Fruit fly (Drosophila melanogaster) whole organism, embryonic: ENCODE data around the gene CG5516.

Experiments used
- BEAF-32 ChIP-seq: fragments of 200-800 bp; sonication (Bioruptor generic); optimal IDR thresholded peaks from 3 replicates; lab custom pipeline; 2017; ENCODE audit warnings: missing biosample characterization, missing genetic modification characterization, mild to moderate bottlenecking, moderate library complexity, missing genetic modification reagents
- CG10267 ChIP-seq: fragments of 200-800 bp; sonication (Bioruptor generic); optimal IDR thresholded peaks from 2 replicates; lab custom pipeline; 2018; ENCODE audit warnings: missing biosample characterization, mild to moderate bottlenecking, missing genetic modification characterization, moderate library complexity
- CG12155 ChIP-seq: fragments of 200-800 bp; sonication (Bioruptor generic); optimal IDR thresholded peaks from 3 replicates; lab custom pipeline; 2016; ENCODE audit warnings: missing biosample characterization, missing genetic modification characterization
- CG1233 ChIP-seq: fragments of 200-800 bp; sonication (Bioruptor generic); optimal IDR thresholded peaks from 4 replicates; lab custom pipeline; 2018; ENCODE audit warnings: missing biosample characterization, mild to moderate bottlenecking, missing genetic modification characterization
- CG12744 ChIP-seq: fragments of 200-800 bp; sonication (Bioruptor generic); optimal IDR thresholded peaks from 2 replicates; lab custom pipeline; 2016; ENCODE audit warnings: missing biosample characterization, missing genetic modification characterization
- CG1603 ChIP-seq: fragments of 200-800 bp; sonication (Bioruptor generic); optimal IDR thresholded peaks from 2 replicates; lab custom pipeline; 2019; ENCODE audit warnings: missing biosample characterization, mild to moderate bottlenecking, missing genetic modification characterization, moderate library complexity
- CG2116 ChIP-seq: fragments of 200-800 bp; sonication (Bioruptor generic); optimal IDR thresholded peaks from 3 replicates; lab custom pipeline; 2018; ENCODE audit warnings: missing biosample characterization, mild to moderate bottlenecking, missing genetic modification characterization
- CG2120 ChIP-seq: fragments of 200-800 bp; sonication (Bioruptor generic); optimal IDR thresholded peaks from 3 replicates; lab custom pipeline; 2016; ENCODE audit warnings: missing biosample characterization, missing genetic modification characterization
- CG34376 ChIP-seq: fragments of 200-800 bp; sonication (Bioruptor generic); optimal IDR thresholded peaks from 2 replicates; lab custom pipeline; 2018; ENCODE audit warnings: missing biosample characterization, mild to moderate bottlenecking, missing genetic modification characterization
- CG3995 ChIP-seq: fragments of 200-800 bp; sonication (Bioruptor generic); optimal IDR thresholded peaks from 3 replicates; lab custom pipeline; 2016; ENCODE audit warnings: missing biosample characterization, missing genetic modification characterization
- CG4617 ChIP-seq: fragments of 200-800 bp; sonication (Bioruptor generic); optimal IDR thresholded peaks from 3 replicates; lab custom pipeline; 2016; ENCODE audit warnings: missing biosample characterization, missing genetic modification characterization, borderline replicate concordance
- CG6791 ChIP-seq: fragments of 200-800 bp; sonication (Bioruptor generic); IDR thresholded peaks from 3 replicates; pipeline ENCODE4 v1.3.6; 2022; ENCODE audit warnings: missing biosample characterization, missing genetic modification characterization; ENCODE audit not compliant: partially characterized antibody
- CG7786 ChIP-seq: fragments of 200-800 bp; sonication (Bioruptor generic); optimal IDR thresholded peaks from 2 replicates; lab custom pipeline; 2016; ENCODE audit warnings: missing biosample characterization, missing genetic modification characterization
- CG8281 ChIP-seq: fragments of 200-800 bp; sonication (Bioruptor generic); optimal IDR thresholded peaks from 2 replicates; lab custom pipeline; 2018; ENCODE audit warnings: missing biosample characterization, mild to moderate bottlenecking, missing genetic modification characterization, moderate library complexity
- CHES-1-like ChIP-seq: fragments of 200-800 bp; sonication (Bioruptor generic); optimal IDR thresholded peaks from 2 replicates; lab custom pipeline; 2016; ENCODE audit warnings: missing biosample characterization, missing genetic modification characterization
- Dll ChIP-seq: fragments of 200-800 bp; sonication (Bioruptor generic); IDR thresholded peaks from 4 replicates; pipeline ENCODE4 v1.3.6; 2022; ENCODE audit warnings: missing biosample characterization, missing genetic modification characterization; ENCODE audit not compliant: partially characterized antibody
- Dp ChIP-seq: fragments of 200-800 bp; sonication (Bioruptor generic); optimal IDR thresholded peaks from 2 replicates; lab custom pipeline; 2018; ENCODE audit warnings: missing biosample characterization, mild to moderate bottlenecking, missing genetic modification characterization, moderate library complexity
- Ets97D ChIP-seq: fragments of 200-800 bp; sonication (Bioruptor generic); optimal IDR thresholded peaks from 3 replicates; lab custom pipeline; 2016; ENCODE audit warnings: missing biosample characterization, missing genetic modification characterization
- H2.0 ChIP-seq: fragments of 200-800 bp; sonication (Bioruptor generic); IDR thresholded peaks from 2 replicates; pipeline ENCODE4 v1.3.6; 2022; ENCODE audit warnings: missing biosample characterization, missing genetic modification characterization
- HLH54F ChIP-seq: fragments of 200-800 bp; sonication (Bioruptor generic); optimal IDR thresholded peaks from 3 replicates; lab custom pipeline; 2016; ENCODE audit warnings: missing biosample characterization, missing genetic modification characterization
- HmgD ChIP-seq: fragments of 200-800 bp; sonication (Bioruptor generic); optimal IDR thresholded peaks from 3 replicates; lab custom pipeline; 2016; ENCODE audit warnings: missing biosample characterization, missing genetic modification characterization
- HmgZ ChIP-seq: fragments of 200-800 bp; sonication (Bioruptor generic); optimal IDR thresholded peaks from 2 replicates; lab custom pipeline; 2018; ENCODE audit warnings: missing biosample characterization, mild to moderate bottlenecking, missing genetic modification characterization
- MESR4 ChIP-seq: fragments of 200-800 bp; sonication (Bioruptor generic); optimal IDR thresholded peaks from 2 replicates; lab custom pipeline; 2018; ENCODE audit warnings: missing biosample characterization, mild to moderate bottlenecking, missing genetic modification characterization, moderate library complexity
- Oaz ChIP-seq: fragments of 200-800 bp; sonication (Bioruptor generic); IDR thresholded peaks from 2 replicates; pipeline ENCODE4 v1.3.6; 2022; ENCODE audit warnings: missing biosample characterization, missing genetic modification characterization
- Side ChIP-seq: fragments of 200-800 bp; sonication (Bioruptor generic); optimal IDR thresholded peaks from 2 replicates; lab custom pipeline; 2016; ENCODE audit warnings: missing biosample characterization, missing genetic modification characterization
- Vsx1 ChIP-seq: fragments of 200-800 bp; sonication (Bioruptor generic); optimal IDR thresholded peaks from 2 replicates; lab custom pipeline; 2017; ENCODE audit warnings: missing biosample characterization, mild to moderate bottlenecking, missing genetic modification characterization, missing genetic modification reagents
- Xbp1 ChIP-seq: fragments of 200-800 bp; sonication (Bioruptor generic); optimal IDR thresholded peaks from 3 replicates; lab custom pipeline; 2016; ENCODE audit warnings: missing biosample characterization, mild to moderate bottlenecking, missing genetic modification characterization
- YL-1 ChIP-seq: fragments of 200-800 bp; sonication (Bioruptor generic); optimal IDR thresholded peaks from 3 replicates; lab custom pipeline; 2017; ENCODE audit warnings: missing biosample characterization, mild to moderate bottlenecking, missing genetic modification characterization
- chn ChIP-seq: fragments of 200-800 bp; sonication (Bioruptor generic); optimal IDR thresholded peaks from 2 replicates; lab custom pipeline; 2016; ENCODE audit warnings: missing biosample characterization, missing genetic modification characterization
- corto ChIP-seq: fragments of 200-800 bp; sonication (Bioruptor generic); optimal IDR thresholded peaks from 2 replicates; lab custom pipeline; 2016; ENCODE audit warnings: missing biosample characterization, mild to moderate bottlenecking, missing genetic modification characterization, moderate library complexity
- crc ChIP-seq: fragments of 200-800 bp; sonication (Bioruptor generic); optimal IDR thresholded peaks from 2 replicates; lab custom pipeline; 2016; ENCODE audit warnings: missing biosample characterization, missing genetic modification characterization
- dpn ChIP-seq, 2 experiments: fragments of 200-800 bp; sonication (Bioruptor generic); optimal IDR thresholded peaks; 3 replicates each; lab custom pipeline; 2016; ENCODE audit warnings: missing biosample characterization in 2 of 2, missing genetic modification characterization in 2 of 2
- esg ChIP-seq: fragments of 200-800 bp; sonication (Bioruptor generic); conservative IDR thresholded peaks from 2 replicates; pipeline ENCODE4 v1.3.6; 2022; ENCODE audit warnings: missing biosample characterization, missing genetic modification characterization
- hb ChIP-seq: fragments of 200-800 bp; sonication (Bioruptor generic); IDR thresholded peaks from 3 replicates; pipeline ENCODE4 v1.3.6; 2022; ENCODE audit warnings: missing biosample characterization, missing genetic modification characterization; ENCODE audit not compliant: partially characterized antibody
- hbn ChIP-seq: fragments of 200-800 bp; sonication (Bioruptor generic); IDR thresholded peaks from 2 replicates; pipeline ENCODE4 v1.3.6; 2022; ENCODE audit warnings: missing biosample characterization, missing genetic modification characterization; ENCODE audit not compliant: partially characterized antibody
- ind ChIP-seq: fragments of 200-800 bp; sonication (Bioruptor generic); optimal IDR thresholded peaks from 3 replicates; lab custom pipeline; 2016; ENCODE audit warnings: missing biosample characterization, missing genetic modification characterization
- kay ChIP-seq: fragments of 200-800 bp; sonication (Bioruptor generic); optimal IDR thresholded peaks from 2 replicates; lab custom pipeline; 2016; ENCODE audit warnings: missing biosample characterization, missing genetic modification characterization
- lilli ChIP-seq: fragments of 200-800 bp; sonication (Bioruptor generic); optimal IDR thresholded peaks from 3 replicates; lab custom pipeline; 2016; ENCODE audit warnings: missing biosample characterization, missing genetic modification characterization
- nerfin-2 ChIP-seq: fragments of 200-800 bp; sonication (Bioruptor generic); IDR thresholded peaks from 2 replicates; pipeline ENCODE4 v1.3.6; 2022; ENCODE audit warnings: missing biosample characterization, missing genetic modification characterization; ENCODE audit not compliant: partially characterized antibody
- otp ChIP-seq: fragments of 200-800 bp; sonication (Bioruptor generic); IDR thresholded peaks from 3 replicates; pipeline ENCODE4, ENCODE4 v1.3.6; 2022; ENCODE audit warnings: missing biosample characterization, missing genetic modification characterization
- pzg ChIP-seq: fragments of 200-800 bp; sonication (Bioruptor generic); optimal IDR thresholded peaks from 3 replicates; lab custom pipeline; 2018; ENCODE audit warnings: missing biosample characterization, mild to moderate bottlenecking, missing genetic modification characterization, moderate library complexity
- ranshi ChIP-seq: fragments of 200-800 bp; sonication (Bioruptor generic); IDR thresholded peaks from 2 replicates; pipeline ENCODE4 v1.3.6; 2022; ENCODE audit warnings: missing biosample characterization, missing genetic modification characterization
- row ChIP-seq: fragments of 200-800 bp; sonication (Bioruptor generic); IDR thresholded peaks from 3 replicates; pipeline ENCODE4 v1.3.6; 2022; ENCODE audit warnings: missing biosample characterization, missing genetic modification characterization
- sna ChIP-seq: fragments of 200-800 bp; sonication (Bioruptor generic); IDR thresholded peaks from 2 replicates; pipeline ENCODE4 v1.3.6; 2022; ENCODE audit warnings: missing biosample characterization, missing genetic modification characterization; ENCODE audit not compliant: partially characterized antibody
- tll ChIP-seq, 2 experiments: fragments of 200-800 bp in 1 of 2; fragments of >200 bp in 1 of 2; sonication (Bioruptor generic) in 1 of 2; optimal IDR thresholded peaks; 2 replicates each; lab custom pipeline; 2017 to 2019; ENCODE audit warnings: missing biosample characterization in 2 of 2, missing genetic modification characterization in 2 of 2, mild to moderate bottlenecking in 1 of 2, moderate library complexity in 1 of 2
- trem ChIP-seq: fragments of 200-800 bp; optimal IDR thresholded peaks from 3 replicates; lab custom pipeline; 2019; ENCODE audit warnings: missing biosample characterization, mild to moderate bottlenecking, missing genetic modification characterization, moderate library complexity
- z ChIP-seq: fragments of 200-800 bp; sonication (Bioruptor generic); IDR thresholded peaks from 3 replicates; pipeline ENCODE4 v1.3.6; 2022; ENCODE audit warnings: missing biosample characterization, missing genetic modification characterization
- zen ChIP-seq: fragments of 200-800 bp; sonication (Bioruptor generic); optimal IDR thresholded peaks from 3 replicates; lab custom pipeline; 2018; ENCODE audit warnings: missing biosample characterization, mild to moderate bottlenecking, missing genetic modification characterization, moderate library complexity

CG5516 gene

DNA sequence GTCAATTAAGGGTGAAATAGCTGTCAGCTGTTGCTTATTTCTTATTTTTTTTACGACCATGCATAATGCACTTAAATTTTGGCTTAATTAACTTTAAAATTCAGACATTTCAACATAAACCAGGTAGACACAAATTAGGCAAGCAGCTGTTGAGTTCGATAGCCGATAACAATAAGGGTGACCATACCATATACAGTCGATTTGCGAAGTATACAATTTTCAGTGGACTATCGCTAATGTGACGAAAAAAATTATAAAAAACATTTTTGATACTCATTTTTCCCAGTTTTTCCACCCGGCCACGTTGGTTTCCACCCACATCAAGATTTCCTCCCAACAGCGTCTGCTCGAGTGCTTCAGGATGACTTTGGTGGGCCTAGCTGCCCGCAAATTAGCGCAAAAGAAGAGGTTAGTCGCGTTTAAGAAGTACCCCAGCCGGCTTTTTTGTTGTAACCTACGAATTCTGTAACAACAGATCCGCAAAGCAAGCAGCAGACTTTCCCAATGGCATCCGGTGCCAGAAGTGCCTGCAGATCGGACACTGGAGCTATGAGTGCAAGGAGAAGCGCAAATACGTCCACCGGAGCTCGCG is at the start of gene CG5516, which contains the start of gene CG4287:
CG5516 (plus strand) TSS at position 195 of the 592 bp plus-strand sequence.
CG4287 (minus strand) TSS at position 178 of the 592 bp plus-strand sequence.
- TF ChIP-seq nerfin-2 (GFP tag; lab: Robert Waterston, UW) (peak; percentile 48; the same call in 1 of the 2 replicates), CHES-1-like (GFP tag; lab: Kevin White, UChicago) (peak; percentile 23), Vsx1 (GFP tag; lab: Kevin White, UChicago) (peak; percentile 52), trem (tag; lab: Kevin White, UChicago) (peak; percentile 22), Dp (GFP tag; lab: Kevin White, UChicago) (peak; percentile 24), CG1603 (peak; percentile 54), row (peak; percentile 15; the same call in 1 of the 3 replicates), Xbp1 (GFP tag; lab: Kevin White, UChicago) (peak; percentile 46), Oaz (no peak), CG12155 (GFP tag; lab: Kevin White, UChicago) (peak; percentile 12), Side (GFP tag; lab: Kevin White, UChicago) (peak; percentile 63), Dll (GFP tag; lab: Robert Waterston, UW) (peak; percentile 62), H2.0 (GFP tag; lab: Robert Waterston, UW) (no peak), CG3995 (peak; percentile 7), CG8281 (tag; lab: Kevin White, UChicago) (no peak), YL-1 (GFP tag; lab: Kevin White, UChicago) (peak; percentile 55), CG7786 (GFP tag; lab: Kevin White, UChicago) (peak; percentile 8), CG2120 (GFP tag; lab: Kevin White, UChicago) (peak; percentile 63), MESR4 (GFP tag; lab: Kevin White, UChicago) (peak; percentile 69), BEAF-32 (GFP tag; lab: Kevin White, UChicago) (peak; percentile 56), chn (GFP tag; lab: Kevin White, UChicago) (peak; percentile 25), sna (GFP tag; lab: Robert Waterston, UW) (0 out of 2 replicates have a peak, but pooled peaks have one; percentile 32), lilli (GFP tag; lab: Kevin White, UChicago) (peak; percentile 53), tll (GFP tag; optimal IDR thresholded peaks at IDR 0.05; lab: Kevin White, UChicago) (peak in 1 of 2 experiments; percentile 19), CG10267 (peak; percentile 11), CG2116 (peak; percentile 92), CG12744 (GFP tag; lab: Kevin White, UChicago) (no peak), CG1233 (no peak), dpn (GFP tag; optimal IDR thresholded peaks at IDR 0.05; lab: Kevin White, UChicago) (peak in 1 of 2 experiments; percentile 1), crc (GFP tag; lab: Kevin White, UChicago) (peak; percentile 6), pzg (GFP tag; lab: Kevin White, UChicago) (peak; percentile 48), kay (peak; percentile 39), esg (no peak), HmgD (GFP tag; lab: Kevin White, UChicago) (peak; percentile 38), z (no peak), Ets97D (peak; percentile 1), HmgZ (tag; lab: Kevin White, UChicago) (peak; percentile 25), ind (GFP tag; lab: Kevin White, UChicago) (peak; percentile 25), hbn (GFP tag; lab: Robert Waterston, UW) (peak; percentile 47; the same call in 1 of the 2 replicates), ranshi (peak; percentile 84; the same call in 1 of the 2 replicates), CG34376 (GFP tag; lab: Kevin White, UChicago) (no peak), HLH54F (GFP tag; lab: Kevin White, UChicago) (peak; percentile 30), otp (no peak), CG4617 (GFP tag; lab: Kevin White, UChicago) (peak; percentile 74), CG6791 (GFP tag; lab: Robert Waterston, UW) (peak; percentile 48; the same call in 1 of the 3 replicates), hb (GFP tag; lab: Robert Waterston, UW) (no peak), corto (GFP tag; lab: Kevin White, UChicago) (no peak), zen (peak; percentile 64)
